Fruit fly (Drosophila melanogaster) whole organism, wandering third instar larva: ENCODE data around the gene Sbf.

Experiments
- CG32264 ChIP-seq: fragments of 200-800 bp; sonication (Bioruptor generic); optimal IDR thresholded peaks from 2 replicates; lab custom pipeline; 2016; ENCODE audit warnings: missing biosample characterization, missing genetic modification characterization
- GATAd ChIP-seq: sonication (Bioruptor generic); optimal IDR thresholded peaks from 2 replicates; lab custom pipeline; 2016; ENCODE audit warnings: missing biosample characterization, missing genetic modification characterization
- Jra ChIP-seq: sonication (Bioruptor generic); optimal IDR thresholded peaks from 2 replicates; lab custom pipeline; 2016; ENCODE audit warnings: missing biosample characterization, missing genetic modification characterization
- Myc ChIP-seq: fragments of >200 bp; optimal IDR thresholded peaks from 2 replicates; lab custom pipeline; 2017
- Vsx2 ChIP-seq: fragments of 200-300, 225-300 bp; sonication (Bioruptor generic); optimal IDR thresholded peaks from 2 replicates; lab custom pipeline; 2018; ENCODE audit warnings: missing biosample characterization, missing genetic modification characterization; ENCODE audit not compliant: partially characterized antibody
- br ChIP-seq: fragments of 200-800 bp; sonication (Bioruptor generic); optimal IDR thresholded peaks from 2 replicates; lab custom pipeline; 2016; ENCODE audit warnings: missing biosample characterization, missing genetic modification characterization
- pan ChIP-seq: fragments of >200 bp; optimal IDR thresholded peaks from 2 replicates; lab custom pipeline; 2017
- rgr ChIP-seq: fragments of 200-800 bp; sonication (Bioruptor generic); optimal IDR thresholded peaks from 3 replicates; lab custom pipeline; 2016; ENCODE audit warnings: missing biosample characterization, mild to moderate bottlenecking, missing genetic modification characterization
- sage ChIP-seq: fragments of 200-800 bp; sonication (Bioruptor generic); optimal IDR thresholded peaks from 2 replicates; lab custom pipeline; 2016; ENCODE audit warnings: missing biosample characterization, mild to moderate bottlenecking, missing genetic modification characterization

dm6 chr3R:11805584-11805983, 8.8 kb upstream of the Sbf start:
- TF ChIP-seq rgr (GFP tag; lab: Kevin White, UChicago), result peak; percentile 4
- TF ChIP-seq Myc, result no peak
- TF ChIP-seq pan (lab: Kevin White, UChicago), result no peak
- TF ChIP-seq br (GFP tag; lab: Kevin White, UChicago), result no peak
- TF ChIP-seq Jra (GFP tag; lab: Kevin White, UChicago), result peak; percentile 15
- TF ChIP-seq sage (GFP tag; lab: Kevin White, UChicago), result no peak
- no peak for TF ChIP-seq CG32264 (GFP tag; lab: Kevin White, UChicago)
- TF ChIP-seq GATAd (GFP tag; lab: Kevin White, UChicago), result no peak
- no peak for TF ChIP-seq Vsx2 (GFP tag; lab: Kevin White, UChicago)
